Worm (Caenorhabditis elegans): ENCODE measurements around the gene F49C12.2.

DNA sequence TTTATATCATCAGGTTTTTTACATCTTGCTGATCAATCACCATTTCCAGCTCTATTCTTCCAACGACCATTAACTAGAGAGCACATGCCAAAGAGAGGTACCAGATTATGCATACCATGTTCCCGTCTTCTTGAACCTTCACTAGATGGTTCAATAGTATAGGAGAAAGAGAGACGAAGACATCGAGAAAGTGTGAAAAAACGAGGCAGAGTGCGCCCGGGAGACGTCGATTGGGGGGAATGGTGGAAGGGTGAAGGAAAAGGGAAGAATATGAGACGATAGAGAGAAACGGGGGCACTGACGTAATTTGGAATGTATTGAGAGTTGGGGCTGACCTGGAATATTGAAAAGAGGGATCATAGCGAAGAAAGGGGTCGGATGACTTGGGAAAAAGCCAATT lies 31.5 kb downstream of the F49C12.2 start:
- TF ChIP-seq lsy-27 (tag; optimal IDR thresholded peaks at IDR 0.05; ENCODE audit: borderline replicate concordance, insufficient read depth) (no peak), Y79H2A.3 (GFP tag; conservative IDR thresholded peaks at IDR 0.05) (no peak), fkh-3 (tag; optimal IDR thresholded peaks at IDR 0.05) (no peak), F37B4.10 (GFP tag; IDR thresholded peaks at IDR 0.05) (no peak), pha-4 (tag; optimal IDR thresholded peaks at IDR 0.05) (no peak), ztf-28 (GFP tag; IDR thresholded peaks at IDR 0.05) (no peak), bed-2 (GFP tag; IDR thresholded peaks at IDR 0.05) (no peak), ceh-58 (GFP tag; IDR thresholded peaks at IDR 0.05) (no peak), atf-7 (tag; optimal IDR thresholded peaks at IDR 0.05) (no peak), F10E7.11 (tag; optimal IDR thresholded peaks at IDR 0.05) (no peak), hlh-12 (tag; optimal IDR thresholded peaks at IDR 0.05) (no peak), akir-1 (GFP tag; optimal IDR thresholded peaks at IDR 0.05) (no peak)

All from whole organism, young adult.